Worm (Caenorhabditis elegans): ENCODE measurements around the gene fbxb-119.

DNA sequence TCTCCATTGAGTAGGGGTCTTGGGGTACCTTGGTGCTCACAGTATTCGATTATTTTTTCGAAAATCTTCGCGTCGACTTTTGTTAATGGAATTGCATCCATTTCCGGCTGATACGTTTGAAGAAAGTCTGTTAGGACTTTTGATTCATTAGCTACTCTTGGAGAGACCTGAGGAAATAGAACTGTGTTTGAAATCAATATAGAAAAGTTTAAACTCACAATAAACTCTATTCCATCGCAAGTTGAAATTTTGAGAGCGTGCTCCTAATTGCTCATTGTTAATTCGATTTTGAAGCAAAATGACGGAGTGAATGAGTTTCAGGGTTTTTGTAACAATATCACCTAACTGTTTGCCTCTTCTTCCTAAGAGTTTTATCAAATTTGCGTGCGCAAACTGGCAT is 48.5 kb upstream of the fbxb-119 start, which contains the start of gene skr-6:
- TF ChIP-seq dpl-1 (GFP tag; optimal IDR thresholded peaks at IDR 0.05) (no peak), lin-15B (tag; optimal IDR thresholded peaks at IDR 0.05) (no peak), nhr-42 (GFP tag; IDR thresholded peaks at IDR 0.05) (no peak), snpc-4 (tag; optimal IDR thresholded peaks at IDR 0.05) (no peak), ztf-11 (tag; optimal IDR thresholded peaks at IDR 0.05) (no peak), fos-1 (tag; optimal IDR thresholded peaks at IDR 0.05) (no peak), zip-2 (tag; optimal IDR thresholded peaks at IDR 0.05) (no peak)
